Fruit fly (Drosophila melanogaster): ENCODE results near the gene CG32071.
A peak's percentile ranks its signal among the peaks of the same experiment; 100 is the strongest.

CG32071 gene

DNA sequence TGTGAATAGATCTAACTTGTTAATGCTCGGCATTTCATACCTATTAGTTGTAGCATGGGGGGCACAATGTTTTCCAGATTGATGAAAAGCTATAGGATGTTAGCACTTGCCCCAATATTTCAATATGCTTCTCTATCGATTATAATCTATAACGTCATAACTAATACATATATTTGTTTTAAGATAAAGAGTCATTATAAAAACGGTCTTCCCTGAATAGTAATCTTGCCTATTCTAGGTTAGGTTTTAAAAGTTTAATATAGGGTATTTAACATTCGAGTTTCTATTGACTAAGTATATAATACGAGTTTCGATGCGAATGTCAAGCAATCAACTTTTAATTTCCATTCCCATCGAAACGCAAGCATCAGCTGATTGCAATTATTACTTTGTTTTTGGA lies 42.5 kb downstream of the CG32071 start, which contains the start of the genes CG6321 and Blos2 (continued):
- TF ChIP-seq CG1024 (GFP tag; IDR thresholded peaks at IDR 0.05) (0 out of 2 replicates have a peak, but pooled peaks have one; percentile 6), Hr3 (GFP tag; optimal IDR thresholded peaks at IDR 0.05) (peak; percentile 69), pzg (GFP tag; optimal IDR thresholded peaks at IDR 0.05) (peak; percentile 39), CG12659 (GFP tag; optimal IDR thresholded peaks at IDR 0.05) (peak; percentile 68), tll (GFP tag; optimal IDR thresholded peaks at IDR 0.05) (no peak), az2 (GFP tag; optimal IDR thresholded peaks at IDR 0.05) (peak; percentile 66), CG9817 (tag; optimal IDR thresholded peaks at IDR 0.05) (peak; percentile 63), CG30020 (tag; optimal IDR thresholded peaks at IDR 0.05) (peak; percentile 43), CG14014 (GFP tag; IDR thresholded peaks at IDR 0.05) (peak; percentile 51)

DNA sequence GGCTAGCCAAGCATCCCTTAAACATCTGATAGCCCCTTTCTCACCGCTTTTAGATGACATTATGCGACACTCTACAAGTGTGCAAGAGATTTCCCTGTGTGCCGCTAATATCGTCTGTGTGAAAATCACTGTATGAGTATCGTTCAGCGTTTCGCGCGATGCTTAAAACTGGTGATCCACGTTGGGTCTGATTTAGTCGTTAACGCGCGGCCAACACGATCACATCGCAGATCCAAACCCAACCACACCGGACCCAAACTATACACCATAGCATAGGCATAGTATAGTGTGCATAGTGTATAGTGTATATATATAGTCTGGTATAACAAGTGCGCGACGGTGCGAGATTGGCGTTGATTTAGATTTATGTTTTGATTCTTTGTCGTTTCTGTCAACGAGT lies 49.8 kb downstream of the CG32071 start, which contains the start of gene CG7888:
Gene CG7888, plus strand, starts transcription at position 193 of the 400 bp plus-strand sequence.
- no peak for TF ChIP-seq CG2202 (tag; optimal IDR thresholded peaks at IDR 0.05)
- TF ChIP-seq CG15601 (tag; optimal IDR thresholded peaks at IDR 0.05): no peak
- TF ChIP-seq CG8290 (GFP tag; optimal IDR thresholded peaks at IDR 0.05): no peak
- TF ChIP-seq CG8290 (tag; optimal IDR thresholded peaks at IDR 0.05): peak in 1 of 2 experiments; percentile 46
- no peak for TF ChIP-seq Fer1 (GFP tag; optimal IDR thresholded peaks at IDR 0.05)
- TF ChIP-seq Med (GFP tag): peak; percentile 26
- TF ChIP-seq chn (GFP tag; optimal IDR thresholded peaks at IDR 0.05): no peak
- no peak for TF ChIP-seq tgo (GFP tag; IDR thresholded peaks at IDR 0.05)
- TF ChIP-seq CG6254 (GFP tag; optimal IDR thresholded peaks at IDR 0.05): no peak
- no peak for TF ChIP-seq CG12104 (GFP tag; optimal IDR thresholded peaks at IDR 0.05)
- TF ChIP-seq CG18262 (tag; optimal IDR thresholded peaks at IDR 0.05): no peak
- TF ChIP-seq Hr78 (GFP tag; optimal IDR thresholded peaks at IDR 0.05): no peak
- no peak for TF ChIP-seq HLH4C (GFP tag; IDR thresholded peaks at IDR 0.05; ENCODE audit: partially characterized antibody)
- no peak for TF ChIP-seq ap (GFP tag; IDR thresholded peaks at IDR 0.05)
- no peak for TF ChIP-seq CG2116 (GFP tag; optimal IDR thresholded peaks at IDR 0.05)
- TF ChIP-seq al (GFP tag; IDR thresholded peaks at IDR 0.05): no peak
- no peak for TF ChIP-seq sens-2 (GFP tag; IDR thresholded peaks at IDR 0.05)
- TF ChIP-seq CG1602 (GFP tag; optimal IDR thresholded peaks at IDR 0.05): no peak
- no peak for TF ChIP-seq Vsx1 (GFP tag; optimal IDR thresholded peaks at IDR 0.05)
- no peak for TF ChIP-seq E2f1 (GFP tag; IDR thresholded peaks at IDR 0.05)
- TF ChIP-seq grn (GFP tag; optimal IDR thresholded peaks at IDR 0.05): no peak
- TF ChIP-seq CG13624 (GFP tag; optimal IDR thresholded peaks at IDR 0.05): no peak
- TF ChIP-seq caup (GFP tag; optimal IDR thresholded peaks at IDR 0.05; ENCODE audit: severe bottlenecking): no peak
- TF ChIP-seq CG11723 (GFP tag; optimal IDR thresholded peaks at IDR 0.05): no peak
- TF ChIP-seq nerfin-2 (GFP tag; IDR thresholded peaks at IDR 0.05; ENCODE audit: partially characterized antibody): no peak
- TF ChIP-seq ac (GFP tag; optimal IDR thresholded peaks at IDR 0.05): no peak
- no peak for TF ChIP-seq CG7271 (tag; optimal IDR thresholded peaks at IDR 0.05)
- TF ChIP-seq CG10274 (GFP tag; optimal IDR thresholded peaks at IDR 0.05): no peak
- no peak for TF ChIP-seq CG9609 (GFP tag; optimal IDR thresholded peaks at IDR 0.05)
- TF ChIP-seq B-H1 (GFP tag; IDR thresholded peaks at IDR 0.05): no peak
- peak; percentile 15 for TF ChIP-seq CG3995 (GFP tag; optimal IDR thresholded peaks at IDR 0.05)
- TF ChIP-seq CG12769 (tag; optimal IDR thresholded peaks at IDR 0.05): peak; percentile 3
- TF ChIP-seq CG15073 (GFP tag; optimal IDR thresholded peaks at IDR 0.05): no peak
- TF ChIP-seq CG11456 (GFP tag; IDR thresholded peaks at IDR 0.05): 0 out of 3 replicates have a peak, but pooled peaks have one; percentile 31
- no peak for TF ChIP-seq CG14050 (GFP tag; IDR thresholded peaks at IDR 0.05)
- TF ChIP-seq CG2199 (GFP tag; IDR thresholded peaks at IDR 0.05): 0 out of 3 replicates have a peak, but pooled peaks have one; percentile 57
- TF ChIP-seq dimm (GFP tag; IDR thresholded peaks at IDR 0.05): no peak
- TF ChIP-seq Hmx (GFP tag; optimal IDR thresholded peaks at IDR 0.05): no peak
- TF ChIP-seq shn (GFP tag; optimal IDR thresholded peaks at IDR 0.05): no peak
- TF ChIP-seq gro (GFP tag; optimal IDR thresholded peaks at IDR 0.05): no peak
- TF ChIP-seq Blimp-1 (GFP tag; optimal IDR thresholded peaks at IDR 0.05): no peak

All from whole organism, embryonic.